Fruit fly (Drosophila melanogaster) whole organism, pupa: ENCODE data around the gene gcm2.

Experiments used
- CG13204 ChIP-seq: fragments of 200-800 bp; sonication (Bioruptor generic); optimal IDR thresholded peaks from 2 replicates; lab custom pipeline; 2018; ENCODE audit warnings: missing biosample characterization, mild to moderate bottlenecking, missing genetic modification characterization, moderate library complexity
- CG17806 ChIP-seq: fragments of 200-800 bp; sonication (Bioruptor generic); optimal IDR thresholded peaks from 2 replicates; lab custom pipeline; 2018; ENCODE audit warnings: missing biosample characterization, mild to moderate bottlenecking, missing genetic modification characterization, moderate library complexity
- CG32121 ChIP-seq: fragments of 200-800 bp; sonication (Bioruptor generic); IDR thresholded peaks from 2 replicates; pipeline ENCODE4 v1.3.6; 2022; ENCODE audit warnings: missing biosample characterization, missing genetic modification characterization
- CG4496 ChIP-seq: fragments of 200-800 bp; sonication (Bioruptor generic); IDR thresholded peaks from 3 replicates; pipeline ENCODE4 v1.3.6; 2022; ENCODE audit warnings: missing biosample characterization, missing genetic modification characterization
- Pif1A ChIP-seq: fragments of 200-800 bp; sonication (Bioruptor generic); optimal IDR thresholded peaks from 3 replicates; lab custom pipeline; 2016; ENCODE audit warnings: missing biosample characterization, missing genetic modification characterization
- fd96Ca ChIP-seq: fragments of 200-800 bp; sonication (Bioruptor generic); IDR thresholded peaks from 3 replicates; pipeline ENCODE4 v1.3.6; 2022; ENCODE audit warnings: missing biosample characterization, missing genetic modification characterization

- TF ChIP-seq fd96Ca (GFP tag; lab: Robert Waterston, UW) (no peak), CG13204 (GFP tag; lab: Kevin White, UChicago) (no peak), Pif1A (GFP tag; lab: Kevin White, UChicago) (no peak), CG17806 (tag; lab: Kevin White, UChicago) (no peak), CG32121 (GFP tag; lab: Robert Waterston, UW) (no peak), CG4496 (no peak)
Observed at dm6 chr2L:9619925-9620324, 11.6 kb downstream of the gcm2 start.
